Worm (Caenorhabditis elegans): Measurements from ENCODE around the gene Y43F8B.17.

The Y43F8B.17 gene

ce11 chrV:19520130-19520529 lies 35.6 kb downstream of the Y43F8B.17 start:
- no peak for TF ChIP-seq unc-62 (GFP tag; optimal IDR thresholded peaks at IDR 0.05)

ce11 chrV:19520597-19521322 lies 36.2 kb downstream of the Y43F8B.17 start:
- TF ChIP-seq unc-62 (GFP tag; optimal IDR thresholded peaks at IDR 0.05) = no peak

ce11 chrV:19521351-19522278 lies 37.1 kb downstream of the Y43F8B.17 start:
- no peak for TF ChIP-seq unc-62 (GFP tag; optimal IDR thresholded peaks at IDR 0.05)

ce11 chrV:19522551-19523137 lies 38.1 kb downstream of the Y43F8B.17 start:
- peak; percentile 44 for TF ChIP-seq unc-62 (GFP tag; optimal IDR thresholded peaks at IDR 0.05)

- TF ChIP-seq unc-62 (GFP tag; optimal IDR thresholded peaks at IDR 0.05) = no peak
Observed at ce11 chrV:19524569-19524968, 40.0 kb downstream of the Y43F8B.17 start.

- TF ChIP-seq unc-62 (GFP tag; optimal IDR thresholded peaks at IDR 0.05) = no peak
Observed at ce11 chrV:19526197-19526596, 41.7 kb downstream of the Y43F8B.17 start.

- TF ChIP-seq unc-62 (GFP tag; optimal IDR thresholded peaks at IDR 0.05) = no peak
Observed at ce11 chrV:19527565-19527964, 43.0 kb downstream of the Y43F8B.17 start.

ce11 chrV:19529168-19529567 lies 44.6 kb downstream of the Y43F8B.17 start:
- TF ChIP-seq unc-62 (GFP tag; optimal IDR thresholded peaks at IDR 0.05) = no peak

ce11 chrV:19531034-19531433 lies 46.5 kb downstream of the Y43F8B.17 start:
- no peak for TF ChIP-seq unc-62 (GFP tag; optimal IDR thresholded peaks at IDR 0.05)

ce11 chrV:19533010-19533409 lies 48.5 kb downstream of the Y43F8B.17 start, which contains the start of gene Y43F8B.2:
Gene Y43F8B.2, minus strand, starts transcription at chrV:19533110.
- no peak for TF ChIP-seq unc-62 (GFP tag; optimal IDR thresholded peaks at IDR 0.05)

ce11 chrV:19533480-19533879 lies 49.0 kb downstream of the Y43F8B.17 start:
- no peak for TF ChIP-seq unc-62 (GFP tag; optimal IDR thresholded peaks at IDR 0.05)

Data from whole organism, dauer.